Fruit fly (Drosophila melanogaster) whole organism, adult: ENCODE results near the gene CSN5.

ENCODE experiments used
- CG14711 ChIP-seq: fragments of 200-800 bp; sonication (Bioruptor generic); optimal IDR thresholded peaks from 2 replicates; lab custom pipeline; 2018; ENCODE audit warnings: missing biosample characterization, mild to moderate bottlenecking, missing genetic modification characterization, moderate library complexity
- CG1620 ChIP-seq: fragments of 200-800 bp; sonication (Bioruptor generic); optimal IDR thresholded peaks from 2 replicates; lab custom pipeline; 2016; ENCODE audit warnings: missing biosample characterization, missing genetic modification characterization
- CG5204 ChIP-seq: fragments of 200-800 bp; sonication (Bioruptor generic); optimal IDR thresholded peaks from 2 replicates; lab custom pipeline; 2016; ENCODE audit warnings: missing biosample characterization, missing genetic modification characterization
- Clk ChIP-seq: fragments of 200-800 bp; sonication (Bioruptor generic); optimal IDR thresholded peaks from 2 replicates; lab custom pipeline; 2017; ENCODE audit warnings: missing biosample characterization, missing genetic modification characterization
- Crg-1 ChIP-seq: fragments of 200-800 bp; sonication (Bioruptor generic); optimal IDR thresholded peaks from 2 replicates; lab custom pipeline; 2016; ENCODE audit warnings: missing biosample characterization, missing genetic modification characterization
- Hr96 ChIP-seq: fragments of 200-800 bp; sonication (Bioruptor generic); optimal IDR thresholded peaks from 2 replicates; lab custom pipeline; 2016; ENCODE audit warnings: missing biosample characterization, missing genetic modification characterization
- bab1 ChIP-seq: fragments of 200-800 bp; sonication (Bioruptor generic); optimal IDR thresholded peaks from 3 replicates; lab custom pipeline; 2019; ENCODE audit warnings: missing biosample characterization, mild to moderate bottlenecking, missing genetic modification characterization, moderate library complexity
- cic ChIP-seq: fragments of 200-800 bp; sonication (Bioruptor generic); optimal IDR thresholded peaks from 2 replicates; lab custom pipeline; 2017; ENCODE audit warnings: missing biosample characterization, mild to moderate bottlenecking, missing genetic modification characterization, moderate library complexity
- cnc ChIP-seq, 2 experiments: fragments of >200 bp; optimal IDR thresholded peaks; 2 replicates each; lab custom pipeline; 2017
- kay ChIP-seq: fragments of 200-800 bp; sonication (Bioruptor generic); peaks from one replicate; lab custom pipeline; 2016; ENCODE audit warnings: missing biosample characterization, missing genetic modification characterization, borderline replicate concordance
- pad ChIP-seq: fragments of 200-800 bp; sonication (Bioruptor generic); optimal IDR thresholded peaks from 3 replicates; lab custom pipeline; 2017; ENCODE audit warnings: missing biosample characterization, missing genetic modification characterization, mild to moderate bottlenecking, moderate library complexity, missing genetic modification reagents
- tj ChIP-seq: fragments of 200-800 bp; sonication (Bioruptor generic); optimal IDR thresholded peaks from 3 replicates; lab custom pipeline; 2017; ENCODE audit warnings: missing biosample characterization, mild to moderate bottlenecking, missing genetic modification characterization, moderate library complexity
- toe ChIP-seq: fragments of 200-800 bp; sonication (Bioruptor generic); optimal IDR thresholded peaks from 2 replicates; lab custom pipeline; 2016; ENCODE audit warnings: missing biosample characterization, missing genetic modification characterization

dm6 chr3R:16434599-16434998, 35.3 kb upstream of the CSN5 start, which contains the start of gene CG14881:
- TF ChIP-seq kay (no peak), CG1620 (GFP tag; lab: Kevin White, UChicago) (no peak), CG14711 (tag; lab: Kevin White, UChicago) (no peak), bab1 (GFP tag; lab: Kevin White, UChicago) (no peak), Clk (GFP tag; lab: Kevin White, UChicago) (no peak), toe (no peak), CG5204 (GFP tag; lab: Kevin White, UChicago) (no peak), Hr96 (GFP tag; lab: Kevin White, UChicago) (no peak), cic (GFP tag; lab: Kevin White, UChicago) (no peak), pad (GFP tag; lab: Kevin White, UChicago) (no peak), Crg-1 (GFP tag; lab: Kevin White, UChicago) (no peak), cnc (optimal IDR thresholded peaks at IDR 0.05; lab: Kevin White, UChicago) (no peak), tj (GFP tag; lab: Kevin White, UChicago) (no peak)
